Fruit fly (Drosophila melanogaster) whole organism, embryonic: Measurements from ENCODE around the gene CG13029.

ENCODE experiments used
- B-H2 ChIP-seq: fragments of 200-800 bp; sonication (Bioruptor generic); optimal IDR thresholded peaks from 2 replicates; lab custom pipeline; 2018; ENCODE audit warnings: missing biosample characterization, mild to moderate bottlenecking, missing genetic modification characterization
- Bdp1 ChIP-seq: fragments of 200-800 bp; sonication (Bioruptor generic); optimal IDR thresholded peaks from 3 replicates; lab custom pipeline; 2016; ENCODE audit warnings: missing biosample characterization, missing genetic modification characterization
- Bteb2 ChIP-seq: fragments of 200-800 bp; sonication (Bioruptor generic); optimal IDR thresholded peaks from 2 replicates; lab custom pipeline; 2016; ENCODE audit warnings: missing biosample characterization, missing genetic modification characterization
- CG10366 ChIP-seq: fragments of 200-800 bp; sonication (Bioruptor generic); IDR thresholded peaks from 2 replicates; pipeline ENCODE4 v1.3.6; 2022; ENCODE audit warnings: missing biosample characterization, missing genetic modification characterization
- CG12391 ChIP-seq: fragments of 200-800 bp; sonication (Bioruptor generic); optimal IDR thresholded peaks from 3 replicates; lab custom pipeline; 2018; ENCODE audit warnings: missing biosample characterization, mild to moderate bottlenecking, missing genetic modification characterization, moderate library complexity
- CG14014 ChIP-seq: fragments of 200-800 bp; sonication (Bioruptor generic); IDR thresholded peaks from 2 replicates; pipeline ENCODE4 v1.3.6; 2022; ENCODE audit warnings: missing biosample characterization, missing genetic modification characterization
- CG1529 ChIP-seq: fragments of 200-800 bp; sonication (Bioruptor generic); optimal IDR thresholded peaks from 3 replicates; lab custom pipeline; 2018; ENCODE audit warnings: missing biosample characterization, missing genetic modification characterization
- CG1602 ChIP-seq: fragments of 200-800 bp; sonication (Bioruptor generic); optimal IDR thresholded peaks from 3 replicates; lab custom pipeline; 2016; ENCODE audit warnings: missing biosample characterization, missing genetic modification characterization
- CG16813 ChIP-seq: fragments of 200-800 bp; sonication (Bioruptor generic); IDR thresholded peaks from 3 replicates; pipeline ENCODE4 v1.3.6; 2022; ENCODE audit warnings: missing biosample characterization, missing genetic modification characterization; ENCODE audit not compliant: partially characterized antibody
- CG17328 ChIP-seq: fragments of 200-800 bp; sonication (Bioruptor generic); IDR thresholded peaks from 2 replicates; pipeline ENCODE4 v1.3.6; 2022; ENCODE audit warnings: missing biosample characterization, missing genetic modification characterization
- CG3407 ChIP-seq: fragments of 200-800 bp; sonication (Bioruptor generic); optimal IDR thresholded peaks from 2 replicates; lab custom pipeline; 2018; ENCODE audit warnings: missing biosample characterization, mild to moderate bottlenecking, missing genetic modification characterization
- CG42726 ChIP-seq: fragments of 200-800 bp; sonication (Bioruptor generic); IDR thresholded peaks from 2 replicates; pipeline ENCODE4 v1.3.6; 2022; ENCODE audit warnings: missing biosample characterization, missing genetic modification characterization; ENCODE audit not compliant: partially characterized antibody
- CG4328 ChIP-seq: fragments of 200-800 bp; sonication (Bioruptor generic); optimal IDR thresholded peaks from 3 replicates; lab custom pipeline; 2017; ENCODE audit warnings: missing biosample characterization, missing genetic modification reagents, missing genetic modification characterization
- CG6272 ChIP-seq: fragments of 200-800 bp; sonication (Bioruptor generic); IDR thresholded peaks from 2 replicates; pipeline ENCODE4 v1.3.6; 2022; ENCODE audit warnings: missing biosample characterization, missing genetic modification characterization
- CG9215 ChIP-seq: fragments of 200-800 bp; sonication (Bioruptor generic); IDR thresholded peaks from 2 replicates; pipeline ENCODE4 v1.3.6; 2022; ENCODE audit warnings: missing biosample characterization, missing genetic modification characterization
- CG9727 ChIP-seq: fragments of 200-800 bp; sonication (Bioruptor generic); optimal IDR thresholded peaks from 3 replicates; lab custom pipeline; 2017; ENCODE audit warnings: missing biosample characterization, mild to moderate bottlenecking, missing genetic modification characterization
- CG9932 ChIP-seq: fragments of 200-800 bp; sonication (Bioruptor generic); IDR thresholded peaks from 2 replicates; pipeline ENCODE4 v1.3.6; 2022; ENCODE audit warnings: missing biosample characterization, missing genetic modification characterization
- CHES-1-like ChIP-seq: fragments of 200-800 bp; sonication (Bioruptor generic); optimal IDR thresholded peaks from 2 replicates; lab custom pipeline; 2016; ENCODE audit warnings: missing biosample characterization, missing genetic modification characterization
- CTCF ChIP-seq: fragments of 200-800 bp; sonication (Bioruptor generic); optimal IDR thresholded peaks from 2 replicates; lab custom pipeline; 2017; ENCODE audit warnings: missing biosample characterization, mild to moderate bottlenecking, missing genetic modification characterization, moderate library complexity
- CrebB ChIP-seq: fragments of 200-800 bp; sonication (Bioruptor generic); optimal IDR thresholded peaks from 3 replicates; lab custom pipeline; 2018; ENCODE audit warnings: missing biosample characterization, mild to moderate bottlenecking, missing genetic modification characterization
- Dbx ChIP-seq: fragments of 200-800 bp; sonication (Bioruptor generic); IDR thresholded peaks from 3 replicates; pipeline ENCODE4 v1.3.6; 2022; ENCODE audit warnings: missing biosample characterization, missing genetic modification characterization
- Dref ChIP-seq: fragments of 200-800 bp; sonication (Bioruptor generic); IDR thresholded peaks from 2 replicates; pipeline ENCODE4 v1.3.6; 2022; ENCODE audit warnings: missing biosample characterization, missing genetic modification characterization
- HLH4C ChIP-seq: fragments of 200-800 bp; sonication (Bioruptor generic); IDR thresholded peaks from 3 replicates; pipeline ENCODE4 v1.3.6; 2022; ENCODE audit warnings: missing biosample characterization, missing genetic modification characterization; ENCODE audit not compliant: partially characterized antibody
- HLHmδ ChIP-seq: fragments of 200-800 bp; sonication (Bioruptor generic); optimal IDR thresholded peaks from 2 replicates; lab custom pipeline; 2018; ENCODE audit warnings: missing biosample characterization, mild to moderate bottlenecking, missing genetic modification characterization, moderate library complexity
- Kr ChIP-seq: fragments of 200-800 bp; sonication (Bioruptor generic); optimal IDR thresholded peaks from 2 replicates; lab custom pipeline; 2017; ENCODE audit warnings: missing biosample characterization, mild to moderate bottlenecking, missing genetic modification characterization
- MESR4 ChIP-seq: fragments of 200-800 bp; sonication (Bioruptor generic); optimal IDR thresholded peaks from 2 replicates; lab custom pipeline; 2018; ENCODE audit warnings: missing biosample characterization, mild to moderate bottlenecking, missing genetic modification characterization, moderate library complexity
- Max ChIP-seq: fragments of 200-800 bp; sonication (Bioruptor generic); optimal IDR thresholded peaks from 2 replicates; lab custom pipeline; 2016; ENCODE audit warnings: missing biosample characterization, mild to moderate bottlenecking, missing genetic modification characterization
- Myb ChIP-seq: fragments of 200-800 bp; sonication (Bioruptor generic); optimal IDR thresholded peaks from 2 replicates; lab custom pipeline; 2016; ENCODE audit warnings: missing biosample characterization, missing genetic modification characterization
- NK7.1 ChIP-seq: fragments of 200-800 bp; sonication (Bioruptor generic); optimal IDR thresholded peaks from 3 replicates; lab custom pipeline; 2016; ENCODE audit warnings: missing biosample characterization, missing genetic modification characterization
- Nf-YB ChIP-seq: fragments of 200-800 bp; sonication (Bioruptor generic); optimal IDR thresholded peaks from 3 replicates; lab custom pipeline; 2019; ENCODE audit warnings: missing biosample characterization, mild to moderate bottlenecking, missing genetic modification characterization, moderate library complexity
- Nf-YC ChIP-seq: fragments of 200-800 bp; optimal IDR thresholded peaks from 3 replicates; lab custom pipeline; 2019; ENCODE audit warnings: missing biosample characterization, mild to moderate bottlenecking, missing genetic modification characterization, moderate library complexity
- Rfx ChIP-seq: fragments of 200-800 bp; sonication (Bioruptor generic); IDR thresholded peaks from 2 replicates; pipeline ENCODE4 v1.3.6; 2022; ENCODE audit warnings: missing biosample characterization, missing genetic modification characterization
- Six4 ChIP-seq: fragments of 200-800 bp; sonication (Bioruptor generic); optimal IDR thresholded peaks from 2 replicates; lab custom pipeline; 2016; ENCODE audit warnings: missing biosample characterization, missing genetic modification characterization
- Usf ChIP-seq: fragments of 200-800 bp; sonication (Bioruptor generic); optimal IDR thresholded peaks from 2 replicates; lab custom pipeline; 2017; ENCODE audit warnings: missing genotype, missing biosample characterization, missing genetic modification characterization
- ato ChIP-seq: fragments of 200-800 bp; sonication (Bioruptor generic); IDR thresholded peaks from 2 replicates; pipeline ENCODE4 v1.3.6; 2022; ENCODE audit warnings: missing biosample characterization, missing genetic modification characterization; ENCODE audit not compliant: partially characterized antibody
- bbx ChIP-seq: fragments of 200-800 bp; sonication (Bioruptor generic); IDR thresholded peaks from 2 replicates; pipeline ENCODE4 v1.3.6; 2022; ENCODE audit warnings: missing biosample characterization, missing genetic modification characterization; ENCODE audit not compliant: partially characterized antibody
- br ChIP-seq: fragments of >200 bp; optimal IDR thresholded peaks from 2 replicates; lab custom pipeline; 2017
- chif ChIP-seq, 2 experiments: fragments of 200-800 bp; sonication (Bioruptor generic); optimal IDR thresholded peaks; 3 replicates each; lab custom pipeline; 2016; ENCODE audit warnings: missing biosample characterization in 2 of 2, missing genetic modification characterization in 2 of 2
- dpn ChIP-seq, 2 experiments: fragments of 200-800 bp; sonication (Bioruptor generic); optimal IDR thresholded peaks; 3 replicates each; lab custom pipeline; 2016; ENCODE audit warnings: missing biosample characterization in 2 of 2, missing genetic modification characterization in 2 of 2
- ewg ChIP-seq: fragments of 200-800 bp; sonication (Bioruptor generic); optimal IDR thresholded peaks from 3 replicates; lab custom pipeline; 2017; ENCODE audit warnings: mild to moderate bottlenecking, missing biosample characterization, missing genetic modification reagents, missing genetic modification characterization
- eyg ChIP-seq: fragments of 200-800 bp; sonication (Bioruptor generic); optimal IDR thresholded peaks from 3 replicates; lab custom pipeline; 2016; ENCODE audit warnings: missing biosample characterization, missing genetic modification characterization
- gce ChIP-seq: fragments of 200-800 bp; sonication (Bioruptor generic); IDR thresholded peaks from 3 replicates; pipeline ENCODE4 v1.3.6; 2022; ENCODE audit warnings: missing biosample characterization, missing genetic modification characterization
- insv ChIP-seq, 2 experiments: fragments of 200-800 bp; sonication (Bioruptor generic); optimal IDR thresholded peaks; 3 replicates each; lab custom pipeline; 2016 to 2018; ENCODE audit warnings: missing biosample characterization in 2 of 2, missing genetic modification characterization in 2 of 2
- jumu ChIP-seq: fragments of 200-800 bp; sonication (Bioruptor generic); optimal IDR thresholded peaks from 3 replicates; lab custom pipeline; 2016; ENCODE audit warnings: missing biosample characterization, missing genetic modification characterization
- pros ChIP-seq: fragments of 200-800 bp; sonication (Bioruptor generic); optimal IDR thresholded peaks from 3 replicates; lab custom pipeline; 2019; ENCODE audit warnings: missing biosample characterization, mild to moderate bottlenecking, missing genetic modification characterization, moderate library complexity
- shn ChIP-seq: fragments of 200-800 bp; sonication (Bioruptor generic); optimal IDR thresholded peaks from 3 replicates; lab custom pipeline; 2016; ENCODE audit warnings: missing biosample characterization, missing genetic modification characterization
- sisA ChIP-seq: fragments of 200-800 bp; sonication (Bioruptor generic); IDR thresholded peaks from 2 replicates; pipeline ENCODE4 v1.3.6; 2022; ENCODE audit warnings: missing biosample characterization, missing genetic modification characterization
- so ChIP-seq: fragments of 200-800 bp; sonication (Bioruptor generic); IDR thresholded peaks from 3 replicates; pipeline ENCODE4 v1.3.6; 2022; ENCODE audit warnings: missing biosample characterization, missing genetic modification characterization
- tap ChIP-seq: fragments of 200-800 bp; optimal IDR thresholded peaks from 3 replicates; lab custom pipeline; 2019; ENCODE audit warnings: missing biosample characterization, mild to moderate bottlenecking, missing genetic modification characterization, moderate library complexity
- vfl ChIP-seq: fragments of 200-800 bp; sonication (Bioruptor generic); optimal IDR thresholded peaks from 2 replicates; lab custom pipeline; 2016; ENCODE audit warnings: missing biosample characterization, missing genetic modification characterization

Gene CG13029

dm6 chr3L:16844920-16845573 lies 15.4 kb upstream of the CG13029 start, which contains the start of the genes kud and Zcchc7 (continued):
- TF ChIP-seq tap (tag; lab: Kevin White, UChicago) (no peak), CG4328 (GFP tag; lab: Kevin White, UChicago) (peak; percentile 73), Bteb2 (GFP tag; lab: Kevin White, UChicago) (peak; percentile 54), Kr (GFP tag; lab: Kevin White, UChicago) (no peak), chif (GFP tag; optimal IDR thresholded peaks at IDR 0.05; lab: Kevin White, UChicago) (peak in 1 of 2 experiments; percentile 59), shn (GFP tag; lab: Kevin White, UChicago) (peak; percentile 19), CG1602 (peak; percentile 40), CG10366 (peak; percentile 24; the same call in 1 of the 2 replicates), jumu (no peak), bbx (GFP tag; lab: Robert Waterston, UW) (peak; percentile 7; the same call in 1 of the 2 replicates), gce (GFP tag; lab: Robert Waterston, UW) (no peak), B-H2 (GFP tag; lab: Kevin White, UChicago) (peak; percentile 69), Rfx (GFP tag; lab: Robert Waterston, UW) (peak; percentile 71), CG9932 (GFP tag; lab: Robert Waterston, UW) (peak; percentile 72), eyg (GFP tag; lab: Kevin White, UChicago) (no peak), Bdp1 (GFP tag; lab: Kevin White, UChicago) (peak; percentile 38), dpn (GFP tag; optimal IDR thresholded peaks at IDR 0.05; lab: Kevin White, UChicago) (peak; percentile 44 to 56), CG42726 (GFP tag; lab: Robert Waterston, UW) (no peak), CG1529 (GFP tag; lab: Kevin White, UChicago) (no peak), CG12391 (tag; lab: Kevin White, UChicago) (peak; percentile 83), NK7.1 (GFP tag; lab: Kevin White, UChicago) (no peak), Max (GFP tag; lab: Kevin White, UChicago) (peak; percentile 57), CHES-1-like (peak; percentile 39), CG9215 (peak; percentile 32; the same call in 1 of the 2 replicates), Dbx (GFP tag; lab: Robert Waterston, UW) (peak; percentile 28; the same call in 1 of the 3 replicates), pros (GFP tag; lab: Kevin White, UChicago) (no peak), Dref (GFP tag; lab: Robert Waterston, UW) (peak; percentile 71), CrebB (tag; lab: Kevin White, UChicago) (no peak), CG16813 (GFP tag; lab: Robert Waterston, UW) (peak; percentile 51; the same call in 2 of the 3 replicates), CG17328 (0 out of 2 replicates have a peak, but pooled peaks have one; percentile 10), sisA (GFP tag; lab: Robert Waterston, UW) (peak; percentile 12; the same call in 1 of the 2 replicates), insv (GFP tag; optimal IDR thresholded peaks at IDR 0.05; lab: Kevin White, UChicago) (peak in 1 of 2 experiments; percentile 50), Nf-YB (GFP tag; lab: Kevin White, UChicago) (peak; percentile 42), CTCF (GFP tag; lab: Kevin White, UChicago) (peak; percentile 5), MESR4 (GFP tag; lab: Kevin White, UChicago) (peak; percentile 93), Nf-YC (tag; lab: Kevin White, UChicago) (peak; percentile 79), ewg (GFP tag; lab: Kevin White, UChicago) (peak; percentile 64), Six4 (GFP tag; lab: Kevin White, UChicago) (peak; percentile 7), ato (GFP tag; lab: Robert Waterston, UW) (0 out of 2 replicates have a peak, but pooled peaks have one; percentile 10), br (no peak), CG14014 (GFP tag; lab: Robert Waterston, UW) (no peak), HLHmδ (GFP tag; lab: Kevin White, UChicago) (no peak), CG3407 (GFP tag; lab: Kevin White, UChicago) (no peak), Usf (GFP tag; lab: Kevin White, UChicago) (peak; percentile 26), CG9727 (GFP tag; lab: Kevin White, UChicago) (peak; percentile 77), so (GFP tag; lab: Robert Waterston, UW) (no peak), Myb (GFP tag; lab: Kevin White, UChicago) (peak; percentile 21), vfl (GFP tag; lab: Kevin White, UChicago) (peak; percentile 36), HLH4C (GFP tag; lab: Robert Waterston, UW) (peak; percentile 63; the same call in 2 of the 3 replicates), CG6272 (GFP tag; lab: Robert Waterston, UW) (peak; percentile 20; the same call in 1 of the 2 replicates)
